Worm (Caenorhabditis elegans) whole organism, young adult: ENCODE measurements around the gene rhr-2.

ENCODE experiments used
- B0261.1 ChIP-seq: sonication (generic microtip); optimal IDR thresholded peaks from 2 replicates; lab custom pipeline; 2016; ENCODE audit warnings: mild to moderate bottlenecking, missing genetic modification characterization, moderate library complexity, missing compliant biosample characterization
- C17E4.6 ChIP-seq: fragments of 200-800 bp; sonication (Bioruptor generic); IDR thresholded peaks from 2 replicates; pipeline ENCODE4 v1.3.6; 2022; ENCODE audit warnings: missing genetic modification reagents, missing genetic modification characterization, missing compliant biosample characterization
- D2030.7 ChIP-seq: fragments of 200-800 bp; sonication (Bioruptor generic); IDR thresholded peaks from 2 replicates; pipeline ENCODE4 v1.3.6; 2022; ENCODE audit warnings: missing genetic modification reagents, missing genetic modification characterization, missing compliant biosample characterization
- F52B5.7 ChIP-seq: sonication (generic microtip); optimal IDR thresholded peaks from 2 replicates; lab custom pipeline; 2016; ENCODE audit warnings: mild to moderate bottlenecking, missing genetic modification characterization, missing compliant biosample characterization
- T26A5.8 ChIP-seq: sonication (generic microtip); optimal IDR thresholded peaks from 2 replicates; lab custom pipeline; 2016; ENCODE audit warnings: missing genetic modification characterization, missing compliant biosample characterization
- Y95B8A.8 ChIP-seq: fragments of 200-800 bp; sonication (Bioruptor generic); IDR thresholded peaks from 2 replicates; pipeline ENCODE4 v1.3.6; 2022; ENCODE audit warnings: missing genetic modification reagents, missing genetic modification characterization, missing compliant biosample characterization
- ZK185.1 ChIP-seq: sonication (generic microtip); optimal IDR thresholded peaks from 2 replicates; lab custom pipeline; 2016; ENCODE audit warnings: mild to moderate bottlenecking, missing genetic modification characterization, missing compliant biosample characterization; ENCODE audit not compliant: poor library complexity, severe bottlenecking
- akir-1 ChIP-seq: fragments of 200-800 bp; sonication (Bioruptor generic); optimal IDR thresholded peaks from 2 replicates; lab custom pipeline; 2018; ENCODE audit warnings: mild to moderate bottlenecking, missing genetic modification characterization, moderate library complexity, missing compliant biosample characterization
- atf-7 ChIP-seq: sonication (generic microtip); optimal IDR thresholded peaks from 2 replicates; lab custom pipeline; 2017; ENCODE audit warnings: mild to moderate bottlenecking, missing genetic modification characterization, missing compliant biosample characterization
- attf-5 ChIP-seq: fragments of 200-800 bp; sonication (Bioruptor generic); optimal IDR thresholded peaks from 2 replicates; lab custom pipeline; 2018; ENCODE audit warnings: mild to moderate bottlenecking, missing genetic modification characterization, missing compliant biosample characterization
- bed-1 ChIP-seq: fragments of 200-800 bp; sonication (Bioruptor generic); IDR thresholded peaks from 2 replicates; pipeline ENCODE4 v1.3.6; 2022; ENCODE audit warnings: missing genetic modification reagents, missing genetic modification characterization, missing compliant biosample characterization
- ceh-27 ChIP-seq: fragments of 200-800 bp; sonication (Bioruptor generic); optimal IDR thresholded peaks from 2 replicates; lab custom pipeline; 2018; ENCODE audit warnings: mild to moderate bottlenecking, missing genetic modification characterization, moderate library complexity, missing compliant biosample characterization
- ceh-40 ChIP-seq: fragments of 200-800 bp; sonication (Bioruptor generic); IDR thresholded peaks from 2 replicates; pipeline ENCODE4 v1.3.6; 2022; ENCODE audit warnings: missing genetic modification characterization, missing compliant biosample characterization
- chd-7 ChIP-seq: sonication (generic microtip); optimal IDR thresholded peaks from 2 replicates; lab custom pipeline; 2016; ENCODE audit warnings: mild to moderate bottlenecking, missing genetic modification characterization, moderate library complexity, missing compliant biosample characterization
- dox-1 ChIP-seq: fragments of 200-800 bp; sonication (Bioruptor generic); IDR thresholded peaks from 2 replicates; pipeline ENCODE4 v1.3.6; 2022; ENCODE audit warnings: missing genetic modification reagents, missing genetic modification characterization, missing compliant biosample characterization
- dpff-1 ChIP-seq: sonication (generic microtip); optimal IDR thresholded peaks from 2 replicates; lab custom pipeline; 2017; ENCODE audit warnings: mild to moderate bottlenecking, missing genetic modification characterization, missing compliant biosample characterization
- egl-18 ChIP-seq: fragments of 200-800 bp; sonication (Bioruptor generic); IDR thresholded peaks from 2 replicates; pipeline ENCODE4 v1.3.6; 2022; ENCODE audit warnings: missing genetic modification reagents, missing genetic modification characterization, missing compliant biosample characterization
- egl-44 ChIP-seq: fragments of 200-800 bp; sonication (Bioruptor generic); IDR thresholded peaks from 2 replicates; pipeline ENCODE4 v1.3.6; 2022; ENCODE audit warnings: missing genetic modification reagents, missing genetic modification characterization, missing compliant biosample characterization
- gei-17 ChIP-seq: fragments of 200-800 bp; sonication (Bioruptor generic); optimal IDR thresholded peaks from 2 replicates; lab custom pipeline; 2018; ENCODE audit warnings: mild to moderate bottlenecking, missing genetic modification characterization, missing compliant biosample characterization
- hrde-1 ChIP-seq: sonication (generic microtip); optimal IDR thresholded peaks from 2 replicates; lab custom pipeline; 2016; ENCODE audit warnings: missing genetic modification characterization, mild to moderate bottlenecking, missing compliant biosample characterization, moderate library complexity, missing genotype, missing genetic modification reagents, borderline replicate concordance
- lsl-1 ChIP-seq: fragments of 200-800 bp; sonication (Bioruptor generic); optimal IDR thresholded peaks from 2 replicates; lab custom pipeline; 2018; ENCODE audit warnings: mild to moderate bottlenecking, missing genetic modification characterization, moderate library complexity, missing compliant biosample characterization
- lsy-27 ChIP-seq: sonication (generic microtip); optimal IDR thresholded peaks from 2 replicates; lab custom pipeline; 2017; ENCODE audit warnings: missing genetic modification characterization, mild to moderate bottlenecking, missing compliant biosample characterization, antibody characterized with exemption, missing genotype, borderline replicate concordance; ENCODE audit not compliant: insufficient read depth
- mel-28 ChIP-seq: sonication (generic microtip); optimal IDR thresholded peaks from 2 replicates; lab custom pipeline; 2016; ENCODE audit warnings: borderline replicate concordance, mild to moderate bottlenecking, missing genetic modification characterization, missing compliant biosample characterization
- nfyb-1 ChIP-seq: fragments of 200-800 bp; sonication (Bioruptor generic); IDR thresholded peaks from 2 replicates; pipeline ENCODE4 v1.3.6; 2022; ENCODE audit warnings: missing genetic modification reagents, missing genetic modification characterization, missing compliant biosample characterization
- nhr-179 ChIP-seq: sonication (generic microtip); optimal IDR thresholded peaks from 2 replicates; lab custom pipeline; 2016; ENCODE audit warnings: mild to moderate bottlenecking, missing genetic modification characterization, missing compliant biosample characterization
- nhr-80 ChIP-seq: sonication (generic microtip); optimal IDR thresholded peaks from 2 replicates; lab custom pipeline; 2016; ENCODE audit warnings: missing genetic modification characterization, missing compliant biosample characterization
- pha-4 ChIP-seq: fragments of 150-350 bp; sonication (generic microtip); optimal IDR thresholded peaks from 2 replicates; lab custom pipeline; 2014; ENCODE audit warnings: missing biosample characterization, missing genetic modification reagents, missing genetic modification characterization
- rcor-1 ChIP-seq: fragments of 200-800 bp; sonication (Bioruptor generic); IDR thresholded peaks from 2 replicates; pipeline ENCODE4 v1.3.6; 2022; ENCODE audit warnings: missing genetic modification reagents, missing genetic modification characterization, missing compliant biosample characterization
- rpc-1 ChIP-seq, 2 experiments: fragments of 150-350 bp in 1 of 2; sonication (generic microtip) in 1 of 2; optimal IDR thresholded peaks; 2 replicates each; lab custom pipeline; 2014 to 2018; ENCODE audit warnings: missing biosample characterization in 1 of 2, missing genetic modification characterization in 1 of 2, missing genetic modification reagents in 1 of 2, missing genotype in 1 of 2
- snpc-1.3 ChIP-seq: sonication (generic microtip); optimal IDR thresholded peaks from 2 replicates; lab custom pipeline; 2017; ENCODE audit warnings: missing genetic modification characterization, mild to moderate bottlenecking, missing compliant biosample characterization, antibody characterized with exemption, moderate library complexity, missing genotype, missing genetic modification reagents; ENCODE audit not compliant: insufficient read depth
- snpc-3.4 ChIP-seq: sonication (generic microtip); optimal IDR thresholded peaks from 2 replicates; lab custom pipeline; 2017; ENCODE audit warnings: missing genetic modification characterization, mild to moderate bottlenecking, missing compliant biosample characterization, antibody characterized with exemption, moderate library complexity, missing genotype, missing genetic modification reagents
- snpc-4 ChIP-seq, 5 experiments: fragments of 150-350 bp in 1 of 5; sonication (generic microtip) in 4 of 5; optimal IDR thresholded peaks; 2 replicates each; lab custom pipeline; 2014 to 2018; ENCODE audit warnings: missing genetic modification characterization in 5 of 5, missing biosample characterization in 3 of 5, antibody characterized with exemption in 2 of 5, mild to moderate bottlenecking in 2 of 5, missing compliant biosample characterization in 2 of 5, missing genotype in 2 of 5, moderate library complexity in 2 of 5, missing genetic modification reagents in 1 of 5
- ztf-6 ChIP-seq: fragments of 200-800 bp; sonication (Bioruptor generic); IDR thresholded peaks from 2 replicates; pipeline ENCODE4 v1.3.6; 2022; ENCODE audit warnings: missing genetic modification reagents, missing genetic modification characterization, missing compliant biosample characterization

The rhr-2 gene

DNA sequence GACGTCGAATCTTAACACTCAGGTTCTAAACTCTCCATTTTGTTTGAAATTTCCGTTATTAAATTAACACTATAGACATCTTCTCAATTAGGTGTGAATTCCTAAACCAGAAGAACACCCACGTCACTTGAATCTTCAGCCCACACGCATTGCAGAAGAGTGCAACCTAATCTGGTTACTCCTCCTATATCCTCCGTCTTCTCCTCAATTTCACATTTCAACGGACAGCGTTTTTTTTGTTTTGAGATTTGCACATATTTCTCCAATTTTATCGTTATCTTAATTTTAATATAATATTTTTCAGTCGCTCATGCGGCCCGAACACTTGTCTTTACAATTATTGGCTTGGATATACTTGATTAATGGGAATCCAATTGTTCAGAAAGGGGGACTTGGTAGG, 27.4 kb upstream of the rhr-2 start, which contains the start of gene smoc-1:
smoc-1 (plus strand) TSS at position 301 of the 400 bp plus-strand sequence.
- TF ChIP-seq Y95B8A.8 = no peak
- TF ChIP-seq attf-5 (GFP tag; lab: Kevin White, UChicago) = no peak
- TF ChIP-seq snpc-3.4 (tag; lab: Kevin White, UChicago) = no peak
- TF ChIP-seq akir-1 (GFP tag; lab: Kevin White, UChicago) = no peak
- TF ChIP-seq mel-28 (tag; lab: Kevin White, UChicago) = no peak
- TF ChIP-seq ZK185.1 = no peak
- TF ChIP-seq dpff-1 (tag; lab: Kevin White, UChicago) = no peak
- TF ChIP-seq nfyb-1 (GFP tag; lab: Robert Waterston, UW) = no peak
- no peak for TF ChIP-seq hrde-1
- TF ChIP-seq ceh-27 = no peak

DNA sequence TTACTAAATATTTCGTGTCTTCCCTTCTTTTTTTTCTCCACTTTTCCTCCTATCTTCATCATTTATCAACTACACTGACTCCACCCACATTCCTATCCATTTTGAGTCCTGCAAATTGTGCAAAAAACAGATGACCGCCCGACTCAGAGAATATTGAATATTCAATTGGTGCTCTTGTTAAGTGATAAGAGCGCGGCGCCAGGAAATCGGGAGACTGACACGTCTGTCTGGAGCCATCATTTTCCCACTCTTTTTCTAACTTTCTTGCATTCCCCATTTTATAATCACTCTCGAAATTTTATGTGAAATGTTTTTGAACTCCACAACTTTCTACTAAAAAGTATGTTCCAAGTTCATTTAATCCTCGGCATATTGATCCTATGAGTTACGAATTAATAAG, 25.9 kb upstream of the rhr-2 start:
- TF ChIP-seq ceh-40 (GFP tag; lab: Robert Waterston, UW) (no peak), nhr-80 (tag; lab: Kevin White, UChicago) (peak; percentile 84)

DNA sequence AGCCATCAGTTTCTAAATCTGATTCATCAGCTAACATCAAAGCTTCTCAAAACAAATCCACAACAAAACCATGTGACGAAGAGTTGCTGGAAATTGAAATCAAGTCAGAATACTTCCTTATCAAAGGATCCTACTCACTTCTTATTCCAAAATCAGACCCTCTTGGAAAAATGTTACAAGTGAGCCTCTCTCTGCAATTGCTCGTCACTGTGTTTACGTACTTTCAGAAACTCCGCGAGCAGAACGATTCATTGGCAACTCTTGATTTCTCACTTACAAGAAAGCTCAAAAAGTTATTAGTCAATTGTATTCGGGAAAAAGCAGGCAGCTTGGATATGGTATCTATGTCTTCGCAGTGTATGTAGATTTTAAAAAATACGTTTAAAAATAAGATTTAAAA, 21.5 kb upstream of the rhr-2 start:
- no peak for TF ChIP-seq snpc-1.3
- no peak for TF ChIP-seq rpc-1 (optimal IDR thresholded peaks at IDR 0.05; lab: Kevin White, UChicago)
- TF ChIP-seq rpc-1 (tag; optimal IDR thresholded peaks at IDR 0.05; lab: Kevin White, UChicago) = no peak
- no peak for TF ChIP-seq egl-44 (GFP tag; lab: Robert Waterston, UW)
- no peak for TF ChIP-seq nhr-179 (tag; lab: Kevin White, UChicago)
- TF ChIP-seq lsl-1 (GFP tag; lab: Kevin White, UChicago) = no peak
- no peak for TF ChIP-seq F52B5.7 (tag; lab: Kevin White, UChicago)
- no peak for TF ChIP-seq atf-7 (tag; lab: Kevin White, UChicago)
- no peak for TF ChIP-seq chd-7 (tag; lab: Kevin White, UChicago)
- TF ChIP-seq B0261.1 (tag; lab: Kevin White, UChicago) = no peak
- no peak for TF ChIP-seq ztf-6 (GFP tag; lab: Robert Waterston, UW)
- TF ChIP-seq T26A5.8 (tag; lab: Kevin White, UChicago) = no peak
- no peak for TF ChIP-seq egl-18
- no peak for TF ChIP-seq lsy-27 (tag; lab: Kevin White, UChicago)
- no peak for TF ChIP-seq dox-1

DNA sequence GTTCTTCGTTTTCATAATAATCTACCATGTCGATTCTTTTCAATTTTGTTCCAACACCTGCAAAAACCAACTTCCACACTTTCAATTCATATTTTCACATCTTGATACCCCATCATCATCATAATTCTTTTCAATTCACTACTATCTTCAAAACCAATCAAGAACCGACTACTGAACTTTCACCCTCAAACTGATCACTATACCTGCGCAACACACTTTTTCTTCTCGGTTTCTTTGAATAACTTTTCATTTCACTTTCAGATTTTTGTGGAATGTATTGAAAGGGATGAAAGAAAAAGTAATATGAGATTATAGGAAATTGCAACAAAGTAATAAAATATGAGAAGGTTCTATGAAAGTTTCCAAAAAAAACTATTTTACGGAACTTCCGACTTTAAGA, 11.1 kb upstream of the rhr-2 start:
- TF ChIP-seq C17E4.6 (GFP tag; lab: Robert Waterston, UW) = no peak
- no peak for TF ChIP-seq bed-1
- TF ChIP-seq gei-17 (GFP tag; lab: Kevin White, UChicago) = no peak
- TF ChIP-seq pha-4 = no peak
- no peak for TF ChIP-seq D2030.7 (GFP tag; lab: Robert Waterston, UW)
- TF ChIP-seq rcor-1 (GFP tag; lab: Robert Waterston, UW) = no peak
- TF ChIP-seq snpc-4 (GFP tag; optimal IDR thresholded peaks at IDR 0.05; lab: Kevin White, UChicago) = no peak
- no peak for TF ChIP-seq snpc-4 (tag; optimal IDR thresholded peaks at IDR 0.05; lab: Kevin White, UChicago)
